Worm (Caenorhabditis elegans) whole organism, L4/young adult: Measurements from ENCODE around the gene msp-45.

Experiments used
- W03F9.2 ChIP-seq: fragments of 150-350 bp; optimal IDR thresholded peaks from 2 replicates; lab custom pipeline; 2014; ENCODE audit warnings: missing biosample characterization, missing genetic modification characterization
- him-1 ChIP-seq: sonication (generic microtip); optimal IDR thresholded peaks from 2 replicates; lab custom pipeline; 2016; ENCODE audit warnings: missing genotype, missing genetic modification reagents, missing genetic modification characterization, missing compliant biosample characterization

DNA sequence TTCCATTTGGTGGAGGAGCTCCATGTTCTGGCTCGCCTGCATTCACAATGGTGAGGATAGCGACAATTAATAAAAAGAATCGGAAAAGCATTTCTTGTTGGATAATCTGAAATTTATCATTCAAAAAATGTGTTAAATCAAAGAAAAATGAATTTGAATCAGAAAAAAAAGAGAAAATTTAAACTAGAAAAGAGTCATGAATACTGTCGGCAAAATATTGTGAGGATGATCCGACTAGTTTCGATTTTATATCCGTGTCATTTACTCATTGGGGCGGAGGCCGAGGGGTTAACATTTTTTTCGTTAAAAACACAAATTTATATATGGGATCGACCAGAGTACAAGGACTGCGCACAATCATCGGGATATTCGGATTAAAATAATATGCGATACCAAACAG lies 21.0 kb upstream of the msp-45 start, which contains the start of gene C27D6.12:
- TF ChIP-seq W03F9.2 (no peak), him-1 (no peak)
